Worm (Caenorhabditis elegans): ENCODE measurements around the gene C23G10.7.

The C23G10.7 gene

ce11 chrIII:6206161-6206853 lies 8.1 kb upstream of the C23G10.7 start, which contains the start of the genes sna-3 and rps-3 (continued):
- peak; percentile 83 for TF ChIP-seq nhr-71 (tag; optimal IDR thresholded peaks at IDR 0.05)
- peak; percentile 85 for TF ChIP-seq rnt-1 (tag; optimal IDR thresholded peaks at IDR 0.05)
- TF ChIP-seq nhr-90 (tag; optimal IDR thresholded peaks at IDR 0.05; ENCODE audit: poor library complexity), result peak; percentile 57
- peak; percentile 72 for TF ChIP-seq nhr-47 (tag; optimal IDR thresholded peaks at IDR 0.05)
- TF ChIP-seq lin-35 (GFP tag; optimal IDR thresholded peaks at IDR 0.05), result peak; percentile 81 to 89
- TF ChIP-seq ztf-11 (tag; optimal IDR thresholded peaks at IDR 0.05), result peak in 1 of 2 experiments; percentile 41
- TF ChIP-seq pax-3 (tag; optimal IDR thresholded peaks at IDR 0.05), result no peak
- no peak for TF ChIP-seq C04F5.9 (tag; optimal IDR thresholded peaks at IDR 0.05)
- TF ChIP-seq vab-15 (tag; optimal IDR thresholded peaks at IDR 0.05), result peak; percentile 44
- no peak for TF ChIP-seq egl-27 (tag; optimal IDR thresholded peaks at IDR 0.05)
- TF ChIP-seq ets-5 (GFP tag; IDR thresholded peaks at IDR 0.05), result no peak
- peak in 1 of 2 experiments; percentile 69 for TF ChIP-seq mdl-1 (tag; optimal IDR thresholded peaks at IDR 0.05)
- no peak for TF ChIP-seq hlh-4 (tag; optimal IDR thresholded peaks at IDR 0.05)
- TF ChIP-seq fkh-10 (GFP tag; optimal IDR thresholded peaks at IDR 0.05), result no peak
- TF ChIP-seq nhr-11 (tag; optimal IDR thresholded peaks at IDR 0.05), result no peak
- no peak for TF ChIP-seq fkh-4 (tag; optimal IDR thresholded peaks at IDR 0.05; ENCODE audit: borderline replicate concordance)
- TF ChIP-seq isw-1 (GFP tag; IDR thresholded peaks at IDR 0.05), result peak; percentile 60
- TF ChIP-seq nhr-76 (tag; optimal IDR thresholded peaks at IDR 0.05), result no peak
- peak; percentile 75 for TF ChIP-seq nhr-85 (tag)
- TF ChIP-seq aha-1 (tag; optimal IDR thresholded peaks at IDR 0.05), result no peak
- peak; percentile 79 for TF ChIP-seq unc-130 (tag; optimal IDR thresholded peaks at IDR 0.05)
- no peak for TF ChIP-seq unc-30 (tag; optimal IDR thresholded peaks at IDR 0.05)
- TF ChIP-seq efl-1 (optimal IDR thresholded peaks at IDR 0.05), result peak; percentile 82 to 88
- peak; percentile 73 to 96 for TF ChIP-seq efl-1 (GFP tag; optimal IDR thresholded peaks at IDR 0.05 in 1 of 2)
- peak; percentile 25 for TF ChIP-seq lir-3 (tag; optimal IDR thresholded peaks at IDR 0.05; ENCODE audit: poor library complexity)
- TF ChIP-seq lsy-2 (tag; optimal IDR thresholded peaks at IDR 0.05), result peak; percentile 84 to 93
- no peak for TF ChIP-seq ama-1 (optimal IDR thresholded peaks at IDR 0.05)
- TF ChIP-seq zip-4 (GFP tag; optimal IDR thresholded peaks at IDR 0.05), result no peak
- TF ChIP-seq tlp-1 (tag; optimal IDR thresholded peaks at IDR 0.05), result no peak
- peak; percentile 44 for TF ChIP-seq dsc-1 (tag; optimal IDR thresholded peaks at IDR 0.05)
- no peak for TF ChIP-seq ces-1 (GFP tag; optimal IDR thresholded peaks at IDR 0.05)
- TF ChIP-seq C16A3.4 (tag; optimal IDR thresholded peaks at IDR 0.05), result peak; percentile 89
- TF ChIP-seq nhr-237 (tag; optimal IDR thresholded peaks at IDR 0.05), result peak; percentile 11
- peak; percentile 23 for TF ChIP-seq lin-39 (tag; optimal IDR thresholded peaks at IDR 0.05)
- no peak for TF ChIP-seq sptf-1 (tag; optimal IDR thresholded peaks at IDR 0.05)
- TF ChIP-seq ztf-4 (tag; optimal IDR thresholded peaks at IDR 0.05), result peak; percentile 7
- TF ChIP-seq sox-4 (tag; optimal IDR thresholded peaks at IDR 0.05), result no peak
- TF ChIP-seq lin-15B (tag; optimal IDR thresholded peaks at IDR 0.05), result peak; percentile 68
- TF ChIP-seq ceh-88 (GFP tag; IDR thresholded peaks at IDR 0.05), result no peak
- TF ChIP-seq lin-14 (GFP tag; optimal IDR thresholded peaks at IDR 0.05), result peak; percentile 70
- TF ChIP-seq efl-3 (GFP tag; optimal IDR thresholded peaks at IDR 0.05), result no peak
- peak; percentile 70 to 80 (median 78) for TF ChIP-seq dpl-1 (GFP tag; optimal IDR thresholded peaks at IDR 0.05)
- no peak for TF ChIP-seq nhr-12 (tag; optimal IDR thresholded peaks at IDR 0.05)
- peak; percentile 31 for TF ChIP-seq ceh-8 (GFP tag; optimal IDR thresholded peaks at IDR 0.05)
- TF ChIP-seq lin-13 (GFP tag; optimal IDR thresholded peaks at IDR 0.05), result peak; percentile 65
